Worm (Caenorhabditis elegans) whole organism, L3 larva: ENCODE results near the gene sri-61.
A peak's percentile ranks its signal among the peaks of the same experiment; 100 is the strongest.

Source experiments
- R02D3.7 ChIP-seq: fragments of 150-350 bp; optimal IDR thresholded peaks from 2 replicates; lab custom pipeline; 2014; ENCODE audit warnings: missing biosample characterization, missing genetic modification characterization
- ZK546.5 ChIP-seq: sonication (generic microtip); optimal IDR thresholded peaks from 2 replicates; lab custom pipeline; 2017; ENCODE audit warnings: missing biosample characterization, missing genetic modification characterization
- aly-2 ChIP-seq: fragments of 150-350 bp; optimal IDR thresholded peaks from 2 replicates; lab custom pipeline; 2014; ENCODE audit warnings: missing biosample characterization, missing genetic modification characterization
- ama-1 ChIP-seq: fragments of 150-350 bp; optimal IDR thresholded peaks from 2 replicates; lab custom pipeline; 2018
- ceh-16 ChIP-seq: sonication (generic microtip); optimal IDR thresholded peaks from 2 replicates; lab custom pipeline; 2017; ENCODE audit warnings: missing biosample characterization, missing genetic modification characterization
- ceh-28 ChIP-seq: fragments of 150-350 bp; optimal IDR thresholded peaks from 2 replicates; lab custom pipeline; 2014; ENCODE audit warnings: missing biosample characterization, missing genetic modification reagents, missing genetic modification characterization
- ceh-82 ChIP-seq: fragments of 150-350 bp; optimal IDR thresholded peaks from 2 replicates; lab custom pipeline; 2014; ENCODE audit warnings: missing biosample characterization, missing genetic modification characterization
- ceh-9 ChIP-seq: sonication (generic microtip); optimal IDR thresholded peaks from 2 replicates; lab custom pipeline; 2018; ENCODE audit warnings: missing biosample characterization, missing genetic modification characterization
- daf-12 ChIP-seq: fragments of 150-350 bp; optimal IDR thresholded peaks from 2 replicates; lab custom pipeline; 2014; ENCODE audit warnings: missing biosample characterization, missing genetic modification reagents, missing genetic modification characterization
- egl-27 ChIP-seq: sonication (generic microtip); optimal IDR thresholded peaks from 4 replicates; lab custom pipeline; 2017; ENCODE audit warnings: missing biosample characterization, missing genetic modification reagents, missing genetic modification characterization
- egl-5 ChIP-seq: fragments of 150-350 bp; optimal IDR thresholded peaks from 2 replicates; lab custom pipeline; 2017; ENCODE audit warnings: missing biosample characterization, missing genetic modification reagents, missing genetic modification characterization, inconsistent platforms
- elt-1 ChIP-seq: fragments of 150-350 bp; optimal IDR thresholded peaks from 2 replicates; lab custom pipeline; 2014; ENCODE audit warnings: missing biosample characterization, missing genetic modification characterization
- elt-2 ChIP-seq: sonication (generic microtip); optimal IDR thresholded peaks from 2 replicates; lab custom pipeline; 2016; ENCODE audit warnings: missing genetic modification reagents, mild to moderate bottlenecking, missing genetic modification characterization, missing compliant biosample characterization
- elt-3 ChIP-seq, 3 experiments: fragments of 150-350 bp in 1 of 3; sonication (generic microtip) in 2 of 3; optimal IDR thresholded peaks; 2 replicates in 2 of 3; 4 replicates in 1 of 3; lab custom pipeline; 2014 to 2017; ENCODE audit warnings: missing biosample characterization in 3 of 3, missing genetic modification characterization in 3 of 3
- eor-1 ChIP-seq, 2 experiments: fragments of 150-350 bp; optimal IDR thresholded peaks; 2 replicates each; lab custom pipeline; 2014 to 2018; ENCODE audit warnings: missing biosample characterization in 2 of 2, missing genetic modification characterization in 2 of 2
- fkh-10 ChIP-seq: sonication (generic microtip); optimal IDR thresholded peaks from 2 replicates; lab custom pipeline; 2017; ENCODE audit warnings: missing biosample characterization, missing genetic modification reagents, missing genetic modification characterization
- fkh-2 ChIP-seq: fragments of 150-350 bp; optimal IDR thresholded peaks from 2 replicates; lab custom pipeline; 2014; ENCODE audit warnings: missing biosample characterization, missing genetic modification reagents, missing genetic modification characterization
- hmg-11 ChIP-seq: sonication (generic microtip); optimal IDR thresholded peaks from 2 replicates; lab custom pipeline; 2016; ENCODE audit warnings: missing genetic modification characterization, missing compliant biosample characterization
- jun-1 ChIP-seq: fragments of 150-350 bp; optimal IDR thresholded peaks from 2 replicates; lab custom pipeline; 2014; ENCODE audit warnings: missing biosample characterization, missing genetic modification reagents, missing genetic modification characterization
- lin-15B ChIP-seq: fragments of 150-350 bp; optimal IDR thresholded peaks from 2 replicates; lab custom pipeline; 2014; ENCODE audit warnings: missing biosample characterization, missing genetic modification characterization
- lin-39 ChIP-seq: fragments of 150-350 bp; optimal IDR thresholded peaks from 2 replicates; lab custom pipeline; 2018; ENCODE audit warnings: missing biosample characterization, missing genetic modification reagents, missing genetic modification characterization
- lsy-12 ChIP-seq: sonication (generic microtip); optimal IDR thresholded peaks from 2 replicates; lab custom pipeline; 2016; ENCODE audit warnings: mild to moderate bottlenecking, missing genetic modification characterization, missing compliant biosample characterization
- mdl-1 ChIP-seq: fragments of 150-350 bp; optimal IDR thresholded peaks from 2 replicates; lab custom pipeline; 2014; ENCODE audit warnings: missing biosample characterization, missing genetic modification characterization
- mml-1 ChIP-seq: fragments of 150-350 bp; sonication (generic microtip); optimal IDR thresholded peaks from 3 replicates; lab custom pipeline; 2014; ENCODE audit warnings: missing biosample characterization, missing genetic modification characterization
- nfya-1 ChIP-seq: sonication (generic microtip); optimal IDR thresholded peaks from 2 replicates; lab custom pipeline; 2017; ENCODE audit warnings: missing genetic modification characterization, mild to moderate bottlenecking, missing compliant biosample characterization, antibody characterized with exemption, moderate library complexity; ENCODE audit not compliant: insufficient read depth
- nhr-11 ChIP-seq: fragments of 150-350 bp; optimal IDR thresholded peaks from 2 replicates; lab custom pipeline; 2014; ENCODE audit warnings: missing biosample characterization, missing genetic modification characterization
- nhr-12 ChIP-seq: fragments of 150-350 bp; optimal IDR thresholded peaks from 2 replicates; lab custom pipeline; 2014; ENCODE audit warnings: missing biosample characterization, missing genetic modification characterization
- nhr-23 ChIP-seq: fragments of 150-350 bp; optimal IDR thresholded peaks from 2 replicates; lab custom pipeline; 2014; ENCODE audit warnings: missing biosample characterization, missing genetic modification reagents, missing genetic modification characterization
- nhr-237 ChIP-seq: fragments of 150-350 bp; optimal IDR thresholded peaks from 2 replicates; lab custom pipeline; 2014; ENCODE audit warnings: missing biosample characterization, missing genetic modification characterization
- nhr-25 ChIP-seq: sonication (generic microtip); optimal IDR thresholded peaks from 2 replicates; lab custom pipeline; 2017; ENCODE audit warnings: missing biosample characterization, missing genetic modification characterization
- nhr-28 ChIP-seq: fragments of 150-350 bp; optimal IDR thresholded peaks from 2 replicates; lab custom pipeline; 2014; ENCODE audit warnings: missing biosample characterization, missing genetic modification characterization
- nhr-43 ChIP-seq: sonication (generic microtip); optimal IDR thresholded peaks from 2 replicates; lab custom pipeline; 2016; ENCODE audit warnings: mild to moderate bottlenecking, missing genetic modification characterization, missing compliant biosample characterization; ENCODE audit not compliant: poor library complexity, severe bottlenecking
- nhr-67 ChIP-seq: fragments of 150-350 bp; optimal IDR thresholded peaks from 2 replicates; lab custom pipeline; 2014; ENCODE audit warnings: missing biosample characterization, missing genetic modification characterization
- nhr-76 ChIP-seq: fragments of 150-350 bp; sonication (generic microtip); optimal IDR thresholded peaks from 5 replicates; lab custom pipeline; 2014; ENCODE audit warnings: missing biosample characterization, missing genetic modification characterization
- nhr-77 ChIP-seq: fragments of 150-350 bp; optimal IDR thresholded peaks from 2 replicates; lab custom pipeline; 2014; ENCODE audit warnings: missing biosample characterization, missing genetic modification characterization
- pha-4 ChIP-seq: fragments of 150-350 bp; optimal IDR thresholded peaks from 2 replicates; lab custom pipeline; 2014; ENCODE audit warnings: missing biosample characterization, missing genetic modification reagents, missing genetic modification characterization
- pqm-1 ChIP-seq: fragments of 150-350 bp; optimal IDR thresholded peaks from 2 replicates; lab custom pipeline; 2017; ENCODE audit warnings: missing biosample characterization, missing genetic modification characterization, inconsistent platforms
- sea-2 ChIP-seq: fragments of 150-350 bp; sonication (generic microtip); optimal IDR thresholded peaks from 4 replicates; lab custom pipeline; 2014; ENCODE audit warnings: missing biosample characterization, missing genetic modification reagents, missing genetic modification characterization
- skn-1 ChIP-seq: fragments of 150-350 bp; optimal IDR thresholded peaks from 2 replicates; lab custom pipeline; 2014; ENCODE audit warnings: missing biosample characterization, missing genetic modification characterization
- snpc-4 ChIP-seq: fragments of 150-350 bp; optimal IDR thresholded peaks from 2 replicates; lab custom pipeline; 2014; ENCODE audit warnings: missing biosample characterization, missing genetic modification characterization
- tbx-2 ChIP-seq: sonication (generic microtip); optimal IDR thresholded peaks from 2 replicates; lab custom pipeline; 2016; ENCODE audit warnings: mild to moderate bottlenecking, missing genetic modification characterization, missing compliant biosample characterization
- unc-39 ChIP-seq: sonication (generic microtip); optimal IDR thresholded peaks from 4 replicates; lab custom pipeline; 2017; ENCODE audit warnings: missing biosample characterization, missing genetic modification characterization
- unc-62 ChIP-seq: fragments of 150-350 bp; sonication (generic microtip); optimal IDR thresholded peaks from 4 replicates; lab custom pipeline; 2014; ENCODE audit warnings: missing biosample characterization, missing genetic modification reagents, missing genetic modification characterization
- zag-1 ChIP-seq: fragments of 150-350 bp; optimal IDR thresholded peaks from 2 replicates; lab custom pipeline; 2014; ENCODE audit warnings: missing biosample characterization, missing genetic modification characterization
- ztf-11 ChIP-seq: fragments of 150-350 bp; optimal IDR thresholded peaks from 2 replicates; lab custom pipeline; 2014; ENCODE audit warnings: missing biosample characterization, missing genetic modification characterization
- ztf-4 ChIP-seq: fragments of 150-350 bp; optimal IDR thresholded peaks from 2 replicates; lab custom pipeline; 2014; ENCODE audit warnings: missing biosample characterization, missing genetic modification characterization

sri-61 gene

ce11 chrII:2700229-2700628, at the start of gene sri-61:
Gene sri-61, minus strand, starts transcription at chrII:2700329.
- TF ChIP-seq ceh-9 (no peak), zag-1 (tag; lab: Kevin White, UChicago) (no peak), eor-1 (tag; optimal IDR thresholded peaks at IDR 0.05; lab: Kevin White, UChicago) (no peak), daf-12 (tag; lab: Kevin White, UChicago) (no peak), sea-2 (GFP tag; lab: Kevin White, UChicago) (no peak), ama-1 (lab: Kevin White, UChicago) (no peak), ceh-82 (tag; lab: Kevin White, UChicago) (no peak), ztf-11 (tag; lab: Kevin White, UChicago) (no peak), skn-1 (tag; lab: Kevin White, UChicago) (no peak), jun-1 (tag; lab: Kevin White, UChicago) (no peak)

ce11 chrII:2749595-2750048, 49.5 kb upstream of the sri-61 start, which contains the start of gene F29A7.4:
Gene F29A7.4, plus strand, starts transcription at chrII:2749998.
- TF ChIP-seq unc-39 (no peak), aly-2 (tag; lab: Kevin White, UChicago) (no peak), nhr-67 (tag; lab: Kevin White, UChicago) (no peak), pqm-1 (tag; lab: Kevin White, UChicago) (peak; percentile 58), mml-1 (no peak), elt-2 (tag; lab: Kevin White, UChicago) (peak; percentile 64), ceh-16 (tag; lab: Kevin White, UChicago) (no peak)

- TF ChIP-seq elt-3 (tag; optimal IDR thresholded peaks at IDR 0.05; lab: Kevin White, UChicago) (no peak), nhr-76 (tag; lab: Kevin White, UChicago) (no peak), unc-39 (no peak), jun-1 (tag; lab: Kevin White, UChicago) (no peak), ZK546.5 (tag; lab: Kevin White, UChicago) (no peak), daf-12 (tag; lab: Kevin White, UChicago) (no peak), fkh-2 (tag; lab: Kevin White, UChicago) (no peak), ztf-4 (tag; lab: Kevin White, UChicago) (no peak), fkh-10 (GFP tag; lab: Kevin White, UChicago) (peak; percentile 31), zag-1 (tag; lab: Kevin White, UChicago) (peak; percentile 30), eor-1 (tag; optimal IDR thresholded peaks at IDR 0.05; lab: Kevin White, UChicago) (no peak), mdl-1 (tag; lab: Kevin White, UChicago) (no peak), ama-1 (lab: Kevin White, UChicago) (no peak), ceh-16 (tag; lab: Kevin White, UChicago) (no peak), nhr-237 (tag; lab: Kevin White, UChicago) (no peak), nhr-11 (tag; lab: Kevin White, UChicago) (no peak), hmg-11 (tag; lab: Kevin White, UChicago) (peak; percentile 76), nhr-43 (tag; lab: Kevin White, UChicago) (no peak), pha-4 (tag; lab: Kevin White, UChicago) (no peak), elt-1 (tag; lab: Kevin White, UChicago) (no peak), unc-62 (peak; percentile 79), tbx-2 (tag; lab: Kevin White, UChicago) (peak; percentile 46), nhr-23 (tag; lab: Kevin White, UChicago) (no peak), sea-2 (GFP tag; lab: Kevin White, UChicago) (no peak), snpc-4 (tag; lab: Kevin White, UChicago) (peak; percentile 41), egl-27 (tag; lab: Kevin White, UChicago) (no peak), lsy-12 (no peak), lin-39 (tag; lab: Kevin White, UChicago) (peak; percentile 71), nhr-28 (tag; lab: Kevin White, UChicago) (no peak), skn-1 (tag; lab: Kevin White, UChicago) (peak; percentile 10), pqm-1 (tag; lab: Kevin White, UChicago) (no peak), nhr-77 (no peak), nhr-12 (no peak), egl-5 (peak; percentile 15), nhr-25 (no peak), elt-2 (tag; lab: Kevin White, UChicago) (no peak), nfya-1 (peak; percentile 81), ceh-28 (tag; lab: Kevin White, UChicago) (no peak), nhr-67 (tag; lab: Kevin White, UChicago) (no peak), ceh-82 (tag; lab: Kevin White, UChicago) (peak; percentile 26), ceh-9 (no peak), lin-15B (peak; percentile 41), ztf-11 (tag; lab: Kevin White, UChicago) (no peak), mml-1 (no peak), aly-2 (tag; lab: Kevin White, UChicago) (no peak), R02D3.7 (tag; lab: Kevin White, UChicago) (peak; percentile 13)
Observed at ce11 chrII:2747956-2748621, 48.0 kb upstream of the sri-61 start.
